Worm (Caenorhabditis elegans) whole organism, mixed stage, embryonic: ENCODE measurements around the gene srt-43.

Source experiments
- elt-1 ChIP-seq: sonication (generic microtip); optimal IDR thresholded peaks from 2 replicates; lab custom pipeline; 2017; ENCODE audit warnings: missing genetic modification characterization, mild to moderate bottlenecking, missing compliant biosample characterization, antibody characterized with exemption, moderate library complexity, borderline replicate concordance; ENCODE audit not compliant: insufficient read depth
- elt-3 ChIP-seq: fragments of 150-350 bp; optimal IDR thresholded peaks from 2 replicates; lab custom pipeline; 2014; ENCODE audit warnings: missing biosample characterization, missing genetic modification characterization
- pha-4 ChIP-seq: fragments of 150-350 bp; optimal IDR thresholded peaks from 2 replicates; lab custom pipeline; 2018; ENCODE audit warnings: missing biosample characterization, missing genetic modification reagents, missing genetic modification characterization

DNA sequence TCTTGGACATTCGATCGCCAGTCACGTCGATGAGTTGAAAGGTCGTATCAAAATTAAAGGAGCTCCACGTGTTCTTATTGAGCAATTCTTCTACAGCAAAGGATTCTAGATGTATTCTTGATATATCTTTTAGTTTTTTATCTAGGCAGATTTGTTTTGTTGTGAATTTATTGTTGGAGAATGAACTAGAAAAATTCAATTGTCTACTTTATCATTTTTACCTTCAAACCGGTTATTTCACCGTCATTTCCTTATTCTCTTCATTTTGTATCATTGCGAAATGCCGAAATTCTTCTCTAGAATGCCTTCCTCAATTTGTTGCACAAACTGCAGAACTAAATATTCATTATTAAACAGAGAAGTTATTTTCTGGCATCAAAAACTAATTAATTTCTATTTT is 39.8 kb upstream of the srt-43 start, which contains the start of gene R11D1.10:
- no peak for TF ChIP-seq elt-3
- TF ChIP-seq pha-4 (tag; lab: Kevin White, UChicago): no peak
- no peak for TF ChIP-seq elt-1 (tag; lab: Kevin White, UChicago)
